Fruit fly (Drosophila melanogaster): Measurements from ENCODE around the gene cv-d.

- TF ChIP-seq pan (optimal IDR thresholded peaks at IDR 0.05) (no peak), EcR (GFP tag; optimal IDR thresholded peaks at IDR 0.05) (no peak), CG8478 (optimal IDR thresholded peaks at IDR 0.05) (no peak)
Observed at dm6 chr3R:15810369-15810768, 43.0 kb downstream of the cv-d start.

All from whole organism.